Fruit fly (Drosophila melanogaster): Measurements from ENCODE around the gene tkv.
A peak's percentile ranks its signal among the peaks of the same experiment; 100 is the strongest.

tkv gene

DNA sequence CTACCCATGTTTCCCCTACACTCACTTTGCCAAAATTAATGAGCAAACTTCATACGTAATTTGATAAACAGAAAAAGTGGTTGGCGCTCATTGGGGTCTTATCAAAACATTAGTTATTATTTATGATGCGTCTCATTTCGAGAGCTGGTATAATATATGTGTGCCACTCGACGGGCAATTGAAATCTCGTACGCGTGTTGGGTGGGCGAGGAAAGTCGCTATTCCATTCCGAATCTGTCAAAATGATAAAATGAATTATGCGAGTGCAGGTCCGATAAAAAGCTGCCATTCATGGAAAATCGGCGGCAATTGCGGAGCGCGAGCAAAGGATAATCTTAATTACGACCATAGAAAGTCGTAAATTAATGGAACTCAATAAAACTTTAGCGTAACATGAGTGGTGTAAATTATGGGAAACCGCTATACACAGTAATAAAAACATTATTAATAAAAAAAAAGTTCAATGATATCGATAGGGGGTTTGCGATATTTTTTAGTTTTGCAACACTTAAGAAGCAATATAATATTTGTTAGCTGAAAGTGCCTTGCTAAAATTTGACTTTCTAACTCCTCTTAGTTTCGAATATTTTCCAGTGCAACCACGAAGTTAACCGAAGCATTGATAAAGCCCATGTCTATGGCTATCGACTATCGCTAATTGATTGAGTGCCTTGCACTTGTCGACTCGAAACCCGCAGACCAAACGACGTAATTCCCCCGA, 28.8 kb downstream of the tkv start (continued):
- TF ChIP-seq CG2120 (GFP tag; optimal IDR thresholded peaks at IDR 0.05) = peak; percentile 47
- no peak for TF ChIP-seq Taf1 (GFP tag; IDR thresholded peaks at IDR 0.05)
- TF ChIP-seq CG7987 (GFP tag; optimal IDR thresholded peaks at IDR 0.05) = no peak
- peak; percentile 21 for TF ChIP-seq CG17385 (GFP tag; optimal IDR thresholded peaks at IDR 0.05)
- TF ChIP-seq CG32772 (GFP tag; IDR thresholded peaks at IDR 0.05) = 0 out of 2 replicates have a peak, but pooled peaks have one; percentile 13
- peak; percentile 28 for TF ChIP-seq lbe (GFP tag; optimal IDR thresholded peaks at IDR 0.05)
- TF ChIP-seq CG4424 (GFP tag; optimal IDR thresholded peaks at IDR 0.05) = peak; percentile 17
- no peak for TF ChIP-seq bab2 (GFP tag; optimal IDR thresholded peaks at IDR 0.05)
- no peak for TF ChIP-seq p53 (GFP tag; optimal IDR thresholded peaks at IDR 0.05)
- no peak for TF ChIP-seq Hr78 (GFP tag; optimal IDR thresholded peaks at IDR 0.05)
- 0 out of 2 replicates have a peak, but pooled peaks have one; percentile 33 for TF ChIP-seq Ptx1 (GFP tag; IDR thresholded peaks at IDR 0.05)
- no peak for TF ChIP-seq hth (optimal IDR thresholded peaks at IDR 0.05)
- no peak for TF ChIP-seq dmrt11E (tag; optimal IDR thresholded peaks at IDR 0.05)
- TF ChIP-seq Ets65A (GFP tag) = peak; percentile 40
- no peak for TF ChIP-seq CG18262 (tag; optimal IDR thresholded peaks at IDR 0.05)
- no peak for TF ChIP-seq MTF-1 (GFP tag; optimal IDR thresholded peaks at IDR 0.05; ENCODE audit: borderline replicate concordance)
- TF ChIP-seq CG30020 (tag; optimal IDR thresholded peaks at IDR 0.05) = no peak
- TF ChIP-seq CG14860 (GFP tag; IDR thresholded peaks at IDR 0.05; ENCODE audit: partially characterized antibody) = no peak
- no peak for TF ChIP-seq her (GFP tag; optimal IDR thresholded peaks at IDR 0.05)
- no peak for TF ChIP-seq CG18476 (GFP tag; optimal IDR thresholded peaks at IDR 0.05)
- peak; percentile 41 for TF ChIP-seq CG7839 (tag; optimal IDR thresholded peaks at IDR 0.05)
- TF ChIP-seq CG16863 (GFP tag; optimal IDR thresholded peaks at IDR 0.05) = no peak
- no peak for TF ChIP-seq cg (GFP tag; optimal IDR thresholded peaks at IDR 0.05)
- peak; percentile 1 for TF ChIP-seq az2 (GFP tag; optimal IDR thresholded peaks at IDR 0.05)
- TF ChIP-seq Six4 (GFP tag; optimal IDR thresholded peaks at IDR 0.05) = no peak
- no peak for TF ChIP-seq CG31388 (GFP tag; optimal IDR thresholded peaks at IDR 0.05)
- no peak for TF ChIP-seq CG4617 (GFP tag; optimal IDR thresholded peaks at IDR 0.05; ENCODE audit: borderline replicate concordance)
- TF ChIP-seq slou (GFP tag; optimal IDR thresholded peaks at IDR 0.05) = no peak
- no peak for TF ChIP-seq Usf (GFP tag; optimal IDR thresholded peaks at IDR 0.05)

DNA sequence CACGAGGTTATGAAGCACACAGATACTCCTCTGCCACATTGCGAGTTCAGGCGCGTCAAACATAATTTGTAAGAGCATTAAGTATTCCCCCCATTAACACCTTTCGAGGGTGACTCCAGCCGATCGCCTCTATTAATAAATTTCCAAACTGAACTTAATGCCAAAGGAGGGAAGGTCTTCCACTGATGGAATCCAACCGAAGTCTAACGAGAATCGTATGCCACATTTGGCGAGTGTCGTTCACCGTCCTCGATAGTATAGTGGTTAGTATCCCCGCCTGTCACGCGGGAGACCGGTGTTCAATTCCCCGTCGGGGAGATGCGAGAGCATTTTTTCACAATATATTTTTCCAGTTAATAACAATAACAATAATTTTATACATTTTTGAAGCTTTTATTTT, 30.7 kb downstream of the tkv start:
- TF ChIP-seq vvl (GFP tag; IDR thresholded peaks at IDR 0.05) (no peak), CG6254 (GFP tag; optimal IDR thresholded peaks at IDR 0.05) (no peak), sr (GFP tag; IDR thresholded peaks at IDR 0.05) (0 out of 3 replicates have a peak, but pooled peaks have one; percentile 23), Eip74EF (GFP tag; optimal IDR thresholded peaks at IDR 0.05) (no peak), CG11696 (GFP tag; IDR thresholded peaks at IDR 0.05) (no peak), CG7839 (tag; optimal IDR thresholded peaks at IDR 0.05) (no peak), Atf6 (GFP tag; IDR thresholded peaks at IDR 0.05) (no peak), CG8089 (GFP tag; optimal IDR thresholded peaks at IDR 0.05) (no peak), sens (GFP tag) (peak; percentile 32), eve (GFP tag; optimal IDR thresholded peaks at IDR 0.05) (no peak), Aef1 (GFP tag; IDR thresholded peaks at IDR 0.05) (no peak), Meics (GFP tag; optimal IDR thresholded peaks at IDR 0.05) (no peak), CG6854 (GFP tag; optimal IDR thresholded peaks at IDR 0.05) (peak; percentile 5), CG2199 (GFP tag; IDR thresholded peaks at IDR 0.05) (peak; percentile 89), ro (GFP tag; IDR thresholded peaks at IDR 0.05) (no peak), lbe (GFP tag; optimal IDR thresholded peaks at IDR 0.05) (no peak), bbx (GFP tag; IDR thresholded peaks at IDR 0.05; ENCODE audit: partially characterized antibody) (peak; percentile 90), CG2202 (tag; optimal IDR thresholded peaks at IDR 0.05) (no peak), BEAF-32 (GFP tag; optimal IDR thresholded peaks at IDR 0.05) (no peak), CG13287 (GFP tag; IDR thresholded peaks at IDR 0.05; ENCODE audit: partially characterized antibody) (peak; percentile 43; the same call in 1 of the 2 replicates), nerfin-2 (GFP tag; IDR thresholded peaks at IDR 0.05; ENCODE audit: partially characterized antibody) (peak; percentile 80), CG16813 (GFP tag; IDR thresholded peaks at IDR 0.05; ENCODE audit: partially characterized antibody) (peak; percentile 85), Ada2b (GFP tag; IDR thresholded peaks at IDR 0.05) (no peak)
